Fruit fly (Drosophila melanogaster): ENCODE data around the gene CG4907.
A peak's percentile ranks its signal among the peaks of the same experiment; 100 is the strongest.

The CG4907 gene

DNA sequence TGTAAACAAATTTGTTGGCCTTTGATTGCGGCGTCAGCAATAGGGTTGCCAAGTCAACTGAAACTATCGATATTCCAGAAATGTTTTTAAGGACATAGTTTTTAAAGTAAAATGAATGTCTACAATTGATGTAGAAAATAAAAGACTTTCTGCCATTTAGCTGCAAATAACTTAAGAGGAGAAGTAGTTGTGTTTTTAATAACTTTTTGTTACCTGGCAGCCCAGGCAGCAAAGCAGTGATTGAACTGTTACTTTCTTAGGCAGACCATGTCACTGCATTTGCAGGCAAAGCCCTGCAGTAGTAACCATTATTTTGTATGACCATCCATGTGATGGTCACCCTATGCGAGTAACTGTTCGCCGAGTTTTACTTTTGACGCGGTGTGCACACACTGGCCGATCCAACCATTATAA, 40.0 kb upstream of the CG4907 start, which contains the start of the genes rumi, CG7029 and Usp12-46 (continued):
- peak; percentile 58 for TF ChIP-seq nom (GFP tag; optimal IDR thresholded peaks at IDR 0.05)
- TF ChIP-seq Nf-YB (GFP tag; optimal IDR thresholded peaks at IDR 0.05), result peak; percentile 57
- TF ChIP-seq esg (GFP tag; conservative IDR thresholded peaks at IDR 0.05), result peak; percentile 84
- TF ChIP-seq zfh1 (GFP tag; IDR thresholded peaks at IDR 0.05), result peak; percentile 92
- peak; percentile 98 for TF ChIP-seq HmgD (GFP tag; optimal IDR thresholded peaks at IDR 0.05)
- peak; percentile 88 for TF ChIP-seq CG14050 (GFP tag; IDR thresholded peaks at IDR 0.05)
- peak; percentile 64 for TF ChIP-seq CG2129 (GFP tag; IDR thresholded peaks at IDR 0.05; ENCODE audit: partially characterized antibody)
- TF ChIP-seq cad (GFP tag; optimal IDR thresholded peaks at IDR 0.05), result no peak
- no peak for TF ChIP-seq kah (GFP tag; optimal IDR thresholded peaks at IDR 0.05)
- peak; percentile 63 for TF ChIP-seq Awh (GFP tag; IDR thresholded peaks at IDR 0.05)
- TF ChIP-seq CG6813 (GFP tag; optimal IDR thresholded peaks at IDR 0.05), result peak; percentile 51
- no peak for TF ChIP-seq CG5180 (GFP tag; optimal IDR thresholded peaks at IDR 0.05)
- peak; percentile 89 for TF ChIP-seq CG32532 (GFP tag; IDR thresholded peaks at IDR 0.05)
- TF ChIP-seq CG17829 (tag; optimal IDR thresholded peaks at IDR 0.05), result peak; percentile 86
- TF ChIP-seq CG7357 (GFP tag; IDR thresholded peaks at IDR 0.05), result peak; percentile 60; the same call in 2 of the 3 replicates
- TF ChIP-seq cg (GFP tag; optimal IDR thresholded peaks at IDR 0.05), result no peak
- peak; percentile 76; the same call in 1 of the 2 replicates for TF ChIP-seq CG16779 (GFP tag; IDR thresholded peaks at IDR 0.05)
- TF ChIP-seq CG31441 (GFP tag; IDR thresholded peaks at IDR 0.05), result peak; percentile 94
- TF ChIP-seq lola (GFP tag; optimal IDR thresholded peaks at IDR 0.05), result peak in 1 of 3 experiments; percentile 84
- peak; percentile 93 for TF ChIP-seq slbo (GFP tag; IDR thresholded peaks at IDR 0.05)
- peak; percentile 77; the same call in 1 of the 3 replicates for TF ChIP-seq so (GFP tag; IDR thresholded peaks at IDR 0.05)
- TF ChIP-seq CG12219 (GFP tag; optimal IDR thresholded peaks at IDR 0.05), result peak; percentile 79
- peak; percentile 44 for TF ChIP-seq CG6654 (GFP tag; optimal IDR thresholded peaks at IDR 0.05)
- peak; percentile 58; the same call in 1 of the 2 replicates for TF ChIP-seq CG31224 (GFP tag; IDR thresholded peaks at IDR 0.05)
- peak; percentile 91 for TF ChIP-seq NC2β (GFP tag; optimal IDR thresholded peaks at IDR 0.05)
- TF ChIP-seq insv (GFP tag; optimal IDR thresholded peaks at IDR 0.05), result peak in 1 of 2 experiments; percentile 66
- no peak for TF ChIP-seq tna (GFP tag; IDR thresholded peaks at IDR 0.05; ENCODE audit: partially characterized antibody)
- no peak for TF ChIP-seq CG14965 (GFP tag; optimal IDR thresholded peaks at IDR 0.05; ENCODE audit: borderline replicate concordance)
- peak; percentile 84 for TF ChIP-seq Aef1 (GFP tag; IDR thresholded peaks at IDR 0.05)
- TF ChIP-seq Nf-YC (tag; optimal IDR thresholded peaks at IDR 0.05), result peak; percentile 74
- TF ChIP-seq pita (GFP tag; optimal IDR thresholded peaks at IDR 0.05), result no peak
- peak; percentile 82 for TF ChIP-seq CG8765 (GFP tag; IDR thresholded peaks at IDR 0.05)
- peak; percentile 86 for TF ChIP-seq CG15269 (tag; optimal IDR thresholded peaks at IDR 0.05)
- peak; percentile 89 for TF ChIP-seq Dll (GFP tag; IDR thresholded peaks at IDR 0.05; ENCODE audit: partially characterized antibody)
- TF ChIP-seq CG1602 (GFP tag; optimal IDR thresholded peaks at IDR 0.05), result peak; percentile 90
- peak; percentile 64 for TF ChIP-seq inv (GFP tag; IDR thresholded peaks at IDR 0.05; ENCODE audit: partially characterized antibody)
- TF ChIP-seq CG5245 (GFP tag; optimal IDR thresholded peaks at IDR 0.05), result peak; percentile 71
- TF ChIP-seq CG12744 (GFP tag; optimal IDR thresholded peaks at IDR 0.05), result peak; percentile 81
- peak; percentile 89 for TF ChIP-seq sob (GFP tag; IDR thresholded peaks at IDR 0.05)
- peak; percentile 72 for TF ChIP-seq Bgb (GFP tag; IDR thresholded peaks at IDR 0.05; ENCODE audit: partially characterized antibody)
- peak; percentile 90 for TF ChIP-seq CG13424 (tag; optimal IDR thresholded peaks at IDR 0.05)
- no peak for TF ChIP-seq Hey (tag; optimal IDR thresholded peaks at IDR 0.05)
- TF ChIP-seq CG14014 (GFP tag; IDR thresholded peaks at IDR 0.05), result peak; percentile 90
- peak; percentile 99 for TF ChIP-seq Ets65A (GFP tag)
- peak; percentile 81 for TF ChIP-seq CG34224 (GFP tag; IDR thresholded peaks at IDR 0.05; ENCODE audit: partially characterized antibody)
- peak; percentile 69 for TF ChIP-seq mirr (GFP tag; optimal IDR thresholded peaks at IDR 0.05)
- TF ChIP-seq dmrt11E (tag; optimal IDR thresholded peaks at IDR 0.05), result peak; percentile 87
- TF ChIP-seq ken (GFP tag; IDR thresholded peaks at IDR 0.05), result peak; percentile 89
- TF ChIP-seq eve (GFP tag; optimal IDR thresholded peaks at IDR 0.05), result no peak
- peak; percentile 46 for TF ChIP-seq CG2875 (GFP tag; optimal IDR thresholded peaks at IDR 0.05)

Data from whole organism, embryonic.